Worm (Caenorhabditis elegans): ENCODE measurements around the gene Y57G11C.14.

ce11 chrIV:14792602-14793232 lies 6.4 kb upstream of the Y57G11C.14 start, which contains the start of gene gdi-1:
- TF ChIP-seq aly-2 (tag; optimal IDR thresholded peaks at IDR 0.05) (no peak), R02D3.7 (tag; optimal IDR thresholded peaks at IDR 0.05) (no peak), sea-2 (GFP tag; optimal IDR thresholded peaks at IDR 0.05) (no peak), mml-1 (tag; optimal IDR thresholded peaks at IDR 0.05) (no peak)

Data from whole organism, L3 larva.